Worm (Caenorhabditis elegans) whole organism, mixed stage, embryonic: ENCODE results near the gene comt-5.

Experiments used
- M03D4.4 ChIP-seq: sonication (generic microtip); optimal IDR thresholded peaks from 2 replicates; lab custom pipeline; 2017; ENCODE audit warnings: mild to moderate bottlenecking, missing genetic modification characterization, missing compliant biosample characterization
- ces-1 ChIP-seq: fragments of 150-350 bp; optimal IDR thresholded peaks from 2 replicates; lab custom pipeline; 2014; ENCODE audit warnings: missing biosample characterization, missing genetic modification reagents, missing genetic modification characterization
- flh-1 ChIP-seq: fragments of 200-800 bp; sonication (Bioruptor generic); optimal IDR thresholded peaks from 2 replicates; lab custom pipeline; 2018; ENCODE audit warnings: mild to moderate bottlenecking, missing genetic modification characterization, moderate library complexity, missing compliant biosample characterization
- mab-5 ChIP-seq: fragments of 150-350 bp; optimal IDR thresholded peaks from 2 replicates; lab custom pipeline; 2014; ENCODE audit warnings: missing biosample characterization, missing genetic modification characterization
- nhr-28 ChIP-seq: fragments of 150-350 bp; optimal IDR thresholded peaks from 2 replicates; lab custom pipeline; 2014; ENCODE audit warnings: missing biosample characterization, missing genetic modification characterization
- snpc-4 ChIP-seq: fragments of 150-350 bp; optimal IDR thresholded peaks from 2 replicates; lab custom pipeline; 2014; ENCODE audit warnings: missing biosample characterization, missing genetic modification characterization

ce11 chrV:2081269-2081668 is 27.9 kb upstream of the comt-5 start:
- TF ChIP-seq mab-5 (tag; lab: Kevin White, UChicago) (no peak), M03D4.4 (tag; lab: Kevin White, UChicago) (no peak), nhr-28 (tag; lab: Kevin White, UChicago) (no peak), flh-1 (GFP tag; lab: Kevin White, UChicago) (no peak), snpc-4 (tag; lab: Kevin White, UChicago) (no peak), ces-1 (no peak)
